Fruit fly (Drosophila melanogaster) whole organism: ENCODE data around the gene Ten-m.

Source experiments
- CG8478 ChIP-seq: fragments of >200 bp; optimal IDR thresholded peaks from 2 replicates; lab custom pipeline; 2018; ENCODE audit warnings: inconsistent platforms
- Dll ChIP-seq: fragments of >200 bp; optimal IDR thresholded peaks from 2 replicates; lab custom pipeline; 2017
- EcR ChIP-seq, 2 experiments: fragments of >200 bp; optimal IDR thresholded peaks; 2 replicates each; lab custom pipeline; 2017; ENCODE audit warnings: missing biosample characterization in 2 of 2, missing genetic modification characterization in 2 of 2, missing genetic modification reagents in 2 of 2
- pan ChIP-seq: fragments of >200 bp; optimal IDR thresholded peaks from 2 replicates; lab custom pipeline; 2017
- psq ChIP-seq: fragments of >200 bp; optimal IDR thresholded peaks from 2 replicates; lab custom pipeline; 2017
- usp ChIP-seq: fragments of >200 bp; optimal IDR thresholded peaks from 2 replicates; lab custom pipeline; 2017; ENCODE audit warnings: missing biosample characterization, missing genetic modification characterization, mixed read lengths

The Ten-m gene

DNA sequence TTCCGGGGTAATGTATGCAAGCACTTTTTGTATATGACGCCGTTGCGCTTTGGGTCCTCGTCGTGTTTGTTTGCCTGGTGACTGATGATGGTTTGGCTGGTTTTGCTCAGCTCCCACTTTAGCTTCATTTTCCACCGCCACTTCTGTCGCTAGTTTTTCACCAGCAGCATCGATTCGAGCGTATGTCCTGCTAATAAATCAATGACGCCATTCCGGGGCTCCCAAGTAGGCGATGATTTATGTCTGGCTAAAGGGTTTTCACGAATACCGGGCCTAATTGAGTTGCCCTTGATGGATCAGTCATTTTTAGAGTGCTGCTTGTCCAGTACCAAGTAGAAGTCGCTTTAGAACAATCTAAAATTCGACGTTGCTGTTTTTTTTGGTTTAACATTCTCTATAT is 78.2 kb downstream of the Ten-m start, which contains the start of gene CG32450:
CG32450 (plus strand) TSS at position 301 of the 400 bp plus-strand sequence.
- TF ChIP-seq psq (lab: Kevin White, UChicago) (no peak), EcR (GFP tag; optimal IDR thresholded peaks at IDR 0.05; lab: Kevin White, UChicago) (no peak), usp (GFP tag; lab: Kevin White, UChicago) (no peak), Dll (lab: Kevin White, UChicago) (no peak), CG8478 (lab: Kevin White, UChicago) (no peak), pan (no peak)

DNA sequence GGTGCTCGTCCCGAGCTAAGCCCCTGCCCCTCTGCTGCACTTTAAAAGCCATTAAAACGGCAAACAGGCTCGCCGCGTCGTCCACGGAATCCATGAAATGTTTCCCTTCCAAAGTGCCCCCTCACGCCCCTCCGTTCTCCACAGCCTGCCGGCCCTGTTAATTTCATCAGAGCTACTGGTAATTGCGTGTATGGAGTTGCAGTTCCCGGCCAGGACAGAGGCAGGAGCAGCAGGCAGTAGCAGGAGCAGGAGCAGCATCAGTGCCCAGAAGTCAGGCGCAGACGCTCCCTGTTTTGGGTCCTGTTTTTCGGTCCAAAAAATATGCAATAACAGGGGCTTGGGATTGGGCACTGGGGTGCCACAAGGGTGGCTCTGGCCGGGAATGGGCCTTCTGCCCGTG is 90.8 kb downstream of the Ten-m start:
- TF ChIP-seq Dll (lab: Kevin White, UChicago) = no peak
- TF ChIP-seq EcR (GFP tag; optimal IDR thresholded peaks at IDR 0.05; lab: Kevin White, UChicago) = no peak
- TF ChIP-seq psq (lab: Kevin White, UChicago) = no peak
- no peak for TF ChIP-seq pan
- TF ChIP-seq CG8478 (lab: Kevin White, UChicago) = no peak
- no peak for TF ChIP-seq usp (GFP tag; lab: Kevin White, UChicago)

DNA sequence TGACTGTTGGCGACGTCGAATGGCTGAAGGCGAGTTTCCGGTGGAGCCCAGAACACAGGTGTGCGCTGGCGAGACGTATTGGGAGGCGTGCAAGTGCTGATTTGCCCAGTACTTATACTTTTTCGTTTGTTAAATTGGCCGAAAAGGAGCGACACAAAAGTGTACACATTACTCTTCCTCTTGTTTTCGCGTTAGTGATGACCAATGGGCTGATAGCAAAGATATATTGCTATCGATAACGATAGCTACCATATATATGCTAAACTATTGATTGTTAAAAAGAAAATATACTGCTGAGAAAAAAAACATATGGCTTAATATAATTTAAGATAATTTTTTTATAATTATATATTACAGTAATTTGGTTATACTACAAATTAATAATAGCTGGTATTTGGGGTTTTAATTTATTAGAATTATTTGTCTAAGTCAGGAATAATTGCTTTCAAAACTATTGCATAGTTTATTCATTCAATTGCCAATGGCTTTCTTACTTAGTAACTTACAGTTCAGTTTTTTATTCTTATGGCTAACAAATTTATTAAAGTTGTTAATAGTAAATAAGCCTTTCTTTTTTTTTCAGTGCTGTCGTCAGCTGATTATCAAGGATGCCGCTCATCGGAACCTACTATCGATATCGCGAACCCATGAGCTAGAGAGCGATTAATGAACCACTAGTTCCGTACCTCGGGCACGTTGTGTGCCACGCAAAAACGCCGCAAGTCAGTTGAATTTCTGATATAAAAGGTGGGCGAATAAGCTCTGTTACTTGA is 119.5 kb downstream of the Ten-m start, which contains the start of the genes Hem and IleRS:
Hem (minus strand) TSS at position 202 of the 773 bp plus-strand sequence.
IleRS (plus strand) TSS at position 672 of the 773 bp plus-strand sequence.
- TF ChIP-seq usp (GFP tag; lab: Kevin White, UChicago) = no peak
- no peak for TF ChIP-seq CG8478 (lab: Kevin White, UChicago)
- no peak for TF ChIP-seq psq (lab: Kevin White, UChicago)
- TF ChIP-seq EcR (GFP tag; optimal IDR thresholded peaks at IDR 0.05; lab: Kevin White, UChicago) = no peak
- no peak for TF ChIP-seq Dll (lab: Kevin White, UChicago)
- TF ChIP-seq pan = no peak

DNA sequence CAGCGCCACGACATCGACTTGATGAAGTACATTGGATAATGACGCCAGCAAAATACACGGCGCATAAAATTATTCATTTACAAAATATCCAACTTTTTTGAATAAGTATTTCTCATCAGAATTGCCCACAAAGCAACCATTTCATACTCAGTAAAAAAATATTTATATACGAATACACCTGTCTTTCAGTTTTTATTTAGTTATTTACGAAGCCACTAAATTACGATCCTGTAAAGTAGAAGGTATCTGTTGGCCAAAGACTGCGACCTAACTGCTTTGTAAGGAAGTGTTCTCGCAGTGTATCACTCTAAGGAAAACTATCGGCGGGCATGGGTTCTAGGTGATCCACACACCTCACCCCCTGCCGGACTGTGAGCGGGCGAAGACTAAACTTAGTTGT is 130.5 kb downstream of the Ten-m start:
- TF ChIP-seq Dll (lab: Kevin White, UChicago) (no peak), EcR (GFP tag; optimal IDR thresholded peaks at IDR 0.05; lab: Kevin White, UChicago) (no peak), pan (no peak), usp (GFP tag; lab: Kevin White, UChicago) (no peak), CG8478 (lab: Kevin White, UChicago) (no peak), psq (lab: Kevin White, UChicago) (no peak)

DNA sequence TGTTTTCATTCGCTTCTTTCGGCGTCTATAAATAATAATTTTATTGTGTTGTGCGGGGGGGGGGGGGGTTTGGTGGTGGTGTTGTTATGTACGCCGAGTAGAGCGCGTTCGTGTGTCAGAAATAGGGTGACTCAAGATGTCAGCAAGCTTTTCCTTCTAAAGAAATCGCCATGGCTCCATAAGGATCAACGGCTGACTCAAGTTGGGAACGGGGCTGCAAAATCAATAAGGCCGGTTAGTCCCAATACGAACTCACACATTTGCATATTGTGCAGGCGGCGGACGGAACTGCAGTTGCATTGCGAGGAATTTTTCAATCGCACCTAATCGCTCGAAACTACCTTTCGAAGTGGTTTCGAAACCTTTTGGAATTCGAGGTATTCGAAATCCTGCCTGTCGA is 131.0 kb downstream of the Ten-m start:
- TF ChIP-seq pan (no peak), usp (GFP tag; lab: Kevin White, UChicago) (no peak), psq (lab: Kevin White, UChicago) (no peak), CG8478 (lab: Kevin White, UChicago) (no peak), EcR (GFP tag; optimal IDR thresholded peaks at IDR 0.05; lab: Kevin White, UChicago) (no peak), Dll (lab: Kevin White, UChicago) (no peak)

DNA sequence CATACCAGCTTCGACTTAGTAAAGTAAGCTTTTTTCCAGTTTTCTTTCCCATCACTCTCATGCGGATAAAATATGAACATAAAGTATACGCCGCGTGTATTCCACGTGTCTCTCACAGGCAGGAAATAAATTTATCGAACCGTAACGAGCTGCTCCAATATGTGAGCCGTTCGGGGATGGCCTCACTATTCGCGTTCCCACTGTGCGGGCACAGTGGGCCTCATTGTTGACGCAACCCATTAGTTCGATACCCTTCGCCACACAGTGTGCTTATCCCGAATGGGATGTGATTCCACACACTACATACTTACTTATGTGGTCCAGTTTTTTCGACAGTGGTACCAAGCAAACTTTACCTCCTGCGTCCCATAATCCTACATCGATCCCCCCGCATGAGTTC is 131.7 kb downstream of the Ten-m start:
- TF ChIP-seq EcR (GFP tag; optimal IDR thresholded peaks at IDR 0.05; lab: Kevin White, UChicago) (no peak), pan (no peak), usp (GFP tag; lab: Kevin White, UChicago) (no peak), Dll (lab: Kevin White, UChicago) (no peak), CG8478 (lab: Kevin White, UChicago) (no peak), psq (lab: Kevin White, UChicago) (no peak)

DNA sequence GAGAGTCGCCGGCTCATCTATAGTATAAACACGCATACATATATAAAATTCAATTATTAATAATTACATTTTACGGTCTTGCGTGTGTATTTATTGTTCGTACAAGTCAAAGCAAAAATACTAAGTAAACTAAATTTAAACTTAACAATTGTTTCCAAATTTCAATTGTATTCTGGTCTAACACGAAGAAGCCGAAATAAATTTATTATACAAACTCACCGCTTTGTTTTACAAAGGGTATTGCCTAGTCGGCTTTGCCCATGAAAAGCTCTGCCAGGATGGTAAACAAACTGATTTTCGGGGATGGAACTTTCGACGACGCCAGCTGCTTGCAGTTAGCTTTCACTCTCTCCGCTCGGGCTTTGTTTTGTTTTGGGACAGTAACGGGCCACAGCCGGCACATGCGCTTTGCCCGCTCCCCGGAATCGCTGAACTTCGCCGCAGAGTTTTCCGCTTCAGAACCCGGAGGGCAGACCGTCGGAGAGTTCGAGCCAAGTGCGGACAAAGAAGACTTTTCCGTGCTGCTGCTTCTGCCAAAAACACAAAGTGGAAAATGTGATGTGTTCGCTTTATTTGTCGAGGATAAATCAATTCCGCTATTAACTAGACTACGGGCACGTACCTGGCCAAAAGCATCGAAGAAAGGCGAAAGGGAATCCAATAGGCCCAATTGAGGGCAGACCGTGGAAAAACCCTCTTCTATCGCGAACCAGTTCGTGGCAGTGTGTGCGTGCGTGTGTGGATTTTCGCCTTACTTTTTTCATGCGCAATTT is 133.9 kb downstream of the Ten-m start, which contains the start of gene Srpk79D:
Srpk79D (plus strand) TSS at position 457 of the 773 bp plus-strand sequence.
- TF ChIP-seq psq (lab: Kevin White, UChicago) = no peak
- no peak for TF ChIP-seq pan
- no peak for TF ChIP-seq Dll (lab: Kevin White, UChicago)
- no peak for TF ChIP-seq EcR (GFP tag; optimal IDR thresholded peaks at IDR 0.05; lab: Kevin White, UChicago)
- TF ChIP-seq CG8478 (lab: Kevin White, UChicago) = no peak
- TF ChIP-seq usp (GFP tag; lab: Kevin White, UChicago) = no peak

DNA sequence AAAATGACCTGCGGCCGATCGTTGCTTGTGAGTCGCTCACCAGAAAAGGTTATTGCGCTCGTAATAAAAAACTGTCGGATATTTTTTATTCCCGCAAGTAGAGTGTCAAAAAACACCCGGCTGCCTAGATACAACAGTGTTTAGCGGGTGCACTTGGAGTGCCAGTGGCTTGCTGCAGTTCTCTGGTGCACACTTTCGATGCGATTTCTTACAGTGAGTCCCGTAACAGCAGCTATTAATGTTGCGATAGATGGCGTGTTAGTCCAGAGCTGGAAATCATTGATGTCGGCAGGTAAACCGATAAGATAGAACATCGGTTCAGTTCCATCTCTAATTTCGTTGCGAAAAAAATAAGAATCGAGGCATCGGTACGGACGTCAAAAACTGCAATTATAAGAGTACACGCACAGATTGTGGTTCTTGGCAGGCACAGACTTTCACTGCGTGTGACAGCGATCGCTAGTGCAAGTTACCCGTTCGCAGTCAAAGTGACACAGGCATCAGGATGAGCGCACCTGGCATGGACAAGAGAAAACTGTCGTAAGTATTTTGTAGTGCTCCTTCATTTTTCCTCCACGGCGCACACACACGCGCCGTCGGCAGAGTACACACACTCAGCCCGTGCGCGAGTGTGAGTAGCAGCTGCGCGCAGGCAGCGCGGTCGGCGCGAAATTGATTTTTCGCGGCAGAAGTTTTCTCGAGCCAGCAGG is 140.3 kb downstream of the Ten-m start, which contains the start of gene Csp:
Csp (plus strand) TSS at position 135 of the 710 bp plus-strand sequence.
- no peak for TF ChIP-seq CG8478 (lab: Kevin White, UChicago)
- peak; percentile 6 for TF ChIP-seq Dll (lab: Kevin White, UChicago)
- no peak for TF ChIP-seq EcR (GFP tag; optimal IDR thresholded peaks at IDR 0.05; lab: Kevin White, UChicago)
- TF ChIP-seq pan = peak; percentile 68
- no peak for TF ChIP-seq psq (lab: Kevin White, UChicago)
- TF ChIP-seq usp (GFP tag; lab: Kevin White, UChicago) = no peak

DNA sequence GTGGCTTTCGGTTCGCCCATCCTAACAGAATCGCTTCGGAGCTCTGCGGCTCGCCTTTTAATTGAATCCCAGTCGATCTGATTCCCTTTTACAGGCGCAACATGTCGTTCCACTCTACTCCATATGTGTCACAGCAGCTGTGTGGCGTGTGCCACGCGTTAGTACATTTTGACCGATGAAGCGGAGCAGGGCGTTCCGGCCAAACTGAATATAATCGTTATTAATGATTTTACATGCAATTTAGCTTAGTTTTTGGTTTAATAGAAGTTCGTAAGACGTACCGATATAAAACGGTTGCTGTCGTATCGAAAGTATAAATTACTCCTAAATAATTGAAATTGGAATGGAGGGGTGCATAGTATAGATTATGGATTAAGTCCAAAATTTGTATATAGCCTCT is 141.1 kb downstream of the Ten-m start, which contains the start of gene CG11523:
CG11523 (minus strand) TSS at position 145 of the 400 bp plus-strand sequence.
- TF ChIP-seq EcR (GFP tag; optimal IDR thresholded peaks at IDR 0.05; lab: Kevin White, UChicago) (no peak), Dll (lab: Kevin White, UChicago) (no peak), CG8478 (lab: Kevin White, UChicago) (no peak), pan (no peak)

DNA sequence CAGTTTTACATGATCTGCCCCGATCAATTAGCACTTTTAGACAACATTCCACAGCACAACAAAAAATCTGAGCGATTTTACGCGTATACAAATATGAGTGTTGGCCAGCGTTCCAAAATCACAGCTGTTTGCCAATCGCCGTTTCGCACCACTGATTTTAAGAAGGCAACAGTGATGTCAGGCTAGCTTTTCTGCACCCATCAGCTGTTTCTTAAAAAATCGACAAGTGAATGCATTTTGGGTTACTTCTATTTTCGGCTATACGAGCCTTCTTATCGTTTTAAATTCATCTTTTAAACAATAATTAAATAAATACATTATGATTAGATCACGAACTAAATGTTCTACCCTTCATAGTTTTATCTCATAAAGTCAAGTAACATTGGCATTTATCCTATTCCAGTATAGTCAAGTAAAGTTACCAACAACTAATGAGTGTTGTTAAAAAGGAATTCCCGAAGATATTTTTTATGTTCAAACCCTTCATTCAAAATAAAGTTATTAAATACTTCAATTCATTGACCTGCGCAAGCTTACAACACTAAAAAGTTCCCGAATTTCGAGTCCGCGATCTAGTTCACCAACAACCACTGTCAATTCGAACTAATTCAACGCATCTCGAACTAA is 144.8 kb downstream of the Ten-m start, which contains the start of the genes Rich and Ddx1:
Rich (minus strand) TSS at position 125 of the 627 bp plus-strand sequence.
Ddx1 (plus strand) TSS at position 573 of the 627 bp plus-strand sequence.
- TF ChIP-seq EcR (GFP tag; optimal IDR thresholded peaks at IDR 0.05; lab: Kevin White, UChicago) (no peak), CG8478 (lab: Kevin White, UChicago) (no peak), pan (no peak), psq (lab: Kevin White, UChicago) (no peak), usp (GFP tag; lab: Kevin White, UChicago) (no peak), Dll (lab: Kevin White, UChicago) (no peak)
